Worm (Caenorhabditis elegans) whole organism, L4/young adult: ENCODE measurements around the gene F43E2.11.

ENCODE experiments used
- W03F9.2 ChIP-seq: fragments of 150-350 bp; optimal IDR thresholded peaks from 2 replicates; lab custom pipeline; 2014; ENCODE audit warnings: missing biosample characterization, missing genetic modification characterization
- dao-5 ChIP-seq: sonication (generic microtip); optimal IDR thresholded peaks from 2 replicates; lab custom pipeline; 2016; ENCODE audit warnings: missing genotype, missing genetic modification characterization, moderate library complexity, missing compliant biosample characterization
- him-1 ChIP-seq: sonication (generic microtip); optimal IDR thresholded peaks from 2 replicates; lab custom pipeline; 2016; ENCODE audit warnings: missing genotype, missing genetic modification reagents, missing genetic modification characterization, missing compliant biosample characterization

DNA sequence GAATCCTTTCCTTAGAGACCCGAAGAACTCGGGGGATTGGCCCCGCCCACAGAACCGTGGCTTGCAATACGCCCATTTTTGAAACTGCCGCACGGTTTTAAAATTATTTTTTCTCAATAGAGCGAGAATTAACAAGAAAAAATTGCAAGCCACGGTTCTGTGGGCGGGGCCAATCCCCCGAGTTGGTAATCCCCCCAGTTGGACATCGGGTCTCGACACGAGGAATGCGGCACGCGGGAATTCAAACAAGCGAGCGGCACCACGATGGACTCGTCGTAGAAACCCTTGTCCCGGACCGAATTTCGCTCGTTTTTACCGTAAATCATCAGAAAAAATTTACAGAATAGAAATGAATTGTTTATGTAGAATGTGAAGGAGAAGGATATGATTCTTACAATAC, 17.1 kb downstream of the F43E2.11 start:
- TF ChIP-seq him-1 (tag; lab: Kevin White, UChicago), result no peak
- no peak for TF ChIP-seq dao-5 (tag; lab: Kevin White, UChicago)
- TF ChIP-seq W03F9.2 (tag; lab: Kevin White, UChicago), result no peak
